Worm (Caenorhabditis elegans): Measurements from ENCODE around the gene nlp-36.
A peak's percentile ranks its signal among the peaks of the same experiment; 100 is the strongest.

Gene nlp-36

ce11 chrIII:9513006-9513405, 24.5 kb downstream of the nlp-36 start (continued):
- TF ChIP-seq ceh-91 (GFP tag; IDR thresholded peaks at IDR 0.05) (no peak), bed-2 (GFP tag; IDR thresholded peaks at IDR 0.05) (no peak), egrh-3 (GFP tag; IDR thresholded peaks at IDR 0.05) (no peak), Y53F4B.3 (GFP tag; IDR thresholded peaks at IDR 0.05) (no peak), madf-6 (GFP tag; IDR thresholded peaks at IDR 0.05) (0 out of 2 replicates have a peak, but pooled peaks have one; percentile 20), lin-40 (tag; optimal IDR thresholded peaks at IDR 0.05) (no peak), ccch-3 (GFP tag; optimal IDR thresholded peaks at IDR 0.05) (no peak), zim-3 (tag; optimal IDR thresholded peaks at IDR 0.05) (no peak), tbp1 (GFP tag; optimal IDR thresholded peaks at IDR 0.05) (no peak), lir-1 (GFP tag; conservative IDR thresholded peaks at IDR 0.05) (no peak), mxl-1 (tag; optimal IDR thresholded peaks at IDR 0.05) (no peak)

ce11 chrIII:9513569-9513968, 25.0 kb downstream of the nlp-36 start, which contains the start of gene F55H2.8:
TSS of gene F55H2.8 (plus strand) at chrIII:9513869.
- TF ChIP-seq him-1 (tag; optimal IDR thresholded peaks at IDR 0.05) (no peak), F57C9.4 (tag; optimal IDR thresholded peaks at IDR 0.05) (no peak), ZK185.1 (tag; optimal IDR thresholded peaks at IDR 0.05; ENCODE audit: poor library complexity, severe bottlenecking) (no peak), T26A5.8 (tag; optimal IDR thresholded peaks at IDR 0.05) (no peak), cebp-1 (GFP tag; IDR thresholded peaks at IDR 0.05) (no peak), cebp-1 (tag; optimal IDR thresholded peaks at IDR 0.05) (no peak), nfyb-1 (GFP tag; IDR thresholded peaks at IDR 0.05) (no peak), C06A6.2 (GFP tag; conservative IDR thresholded peaks at IDR 0.05) (no peak), lsl-1 (GFP tag; optimal IDR thresholded peaks at IDR 0.05) (no peak), T07F8.4 (tag; optimal IDR thresholded peaks at IDR 0.05) (no peak), ztf-3 (GFP tag; optimal IDR thresholded peaks at IDR 0.05) (no peak), chd-7 (tag; optimal IDR thresholded peaks at IDR 0.05) (no peak), rec-8 (tag; optimal IDR thresholded peaks at IDR 0.05) (no peak), F57A8.1 (GFP tag; optimal IDR thresholded peaks at IDR 0.05) (no peak), mxl-1 (tag; optimal IDR thresholded peaks at IDR 0.05) (no peak), K11D2.4 (GFP tag; IDR thresholded peaks at IDR 0.05) (no peak), ztf-18 (tag; optimal IDR thresholded peaks at IDR 0.05) (no peak), nhr-179 (tag; optimal IDR thresholded peaks at IDR 0.05) (no peak), attf-6 (GFP tag; IDR thresholded peaks at IDR 0.05) (no peak), dpff-1 (tag; optimal IDR thresholded peaks at IDR 0.05) (no peak), attf-3 (GFP tag; conservative IDR thresholded peaks at IDR 0.05) (no peak)

DNA sequence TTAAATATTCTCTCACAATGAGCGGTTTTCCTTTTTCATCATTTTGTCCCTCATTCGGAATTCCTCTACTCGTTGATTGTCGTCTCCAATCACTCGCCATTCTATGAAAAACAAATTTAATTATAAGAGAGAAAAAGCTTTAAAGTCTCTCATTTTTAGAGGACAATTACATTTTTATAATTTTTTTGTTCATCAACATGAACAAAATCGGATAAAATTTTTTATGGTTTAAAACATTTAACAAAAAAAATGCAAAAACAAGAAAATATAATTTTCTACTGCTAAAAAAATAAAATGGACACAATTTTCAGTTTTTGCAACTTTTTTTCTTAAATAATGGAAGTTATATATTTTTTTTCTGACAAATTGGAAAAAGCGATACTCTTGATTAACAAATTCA, 27.6 kb downstream of the nlp-36 start, which contains the start of gene F55H2.7:
F55H2.7 (minus strand) TSS at position 101 of the 400 bp plus-strand sequence.
- TF ChIP-seq dpl-1 (GFP tag; optimal IDR thresholded peaks at IDR 0.05) (no peak), snpc-3.4 (tag; optimal IDR thresholded peaks at IDR 0.05) (peak; percentile 8)

ce11 chrIII:9521410-9522090, 33.0 kb downstream of the nlp-36 start, which contains the start of the genes clu-1 and prp-40:
TSS of gene clu-1 (minus strand) at chrIII:9521460.
TSS of gene prp-40 (plus strand) at chrIII:9522075.
- TF ChIP-seq sea-2 (GFP tag; IDR thresholded peaks at IDR 0.05) = no peak
- no peak for TF ChIP-seq hrde-1 (tag; optimal IDR thresholded peaks at IDR 0.05; ENCODE audit: borderline replicate concordance)
- TF ChIP-seq ccch-3 (GFP tag; optimal IDR thresholded peaks at IDR 0.05) = no peak
- no peak for TF ChIP-seq nhr-120 (GFP tag; IDR thresholded peaks at IDR 0.05)
- no peak for TF ChIP-seq Y95B8A.8 (GFP tag; IDR thresholded peaks at IDR 0.05)
- TF ChIP-seq nhr-179 (tag; optimal IDR thresholded peaks at IDR 0.05) = no peak
- peak; percentile 77 for TF ChIP-seq ceh-100 (GFP tag; IDR thresholded peaks at IDR 0.05)
- TF ChIP-seq fkh-3 (tag; optimal IDR thresholded peaks at IDR 0.05) = no peak
- TF ChIP-seq ztf-22 (GFP tag; optimal IDR thresholded peaks at IDR 0.05) = no peak
- TF ChIP-seq lin-35 (GFP tag; optimal IDR thresholded peaks at IDR 0.05) = peak in 2 of 3 experiments; percentile 28 to 83
- no peak for TF ChIP-seq F37B4.10 (GFP tag; IDR thresholded peaks at IDR 0.05)
- TF ChIP-seq snpc-1.1 (tag; optimal IDR thresholded peaks at IDR 0.05; ENCODE audit: insufficient read depth) = peak; percentile 3
- TF ChIP-seq mcd-1 (GFP tag; IDR thresholded peaks at IDR 0.05) = peak; percentile 95
- TF ChIP-seq lin-54 (GFP tag; optimal IDR thresholded peaks at IDR 0.05) = peak; percentile 78
